Worm (Caenorhabditis elegans) whole organism, late embryonic: ENCODE measurements around the gene T11F8.1.

ENCODE experiments used
- dmd-4 ChIP-seq: sonication (generic microtip); optimal IDR thresholded peaks from 2 replicates; lab custom pipeline; 2016; ENCODE audit warnings: borderline replicate concordance, missing genetic modification characterization, missing compliant biosample characterization
- ets-4 ChIP-seq: sonication (generic microtip); optimal IDR thresholded peaks from 2 replicates; lab custom pipeline; 2016; ENCODE audit warnings: missing genetic modification characterization, missing compliant biosample characterization
- fkh-10 ChIP-seq: fragments of 150-350 bp; optimal IDR thresholded peaks from 2 replicates; lab custom pipeline; 2014; ENCODE audit warnings: missing biosample characterization, missing genetic modification reagents, missing genetic modification characterization
- pha-4 ChIP-seq: fragments of 150-350 bp; optimal IDR thresholded peaks from 2 replicates; lab custom pipeline; 2018; ENCODE audit warnings: missing biosample characterization, missing genetic modification reagents, missing genetic modification characterization
- pqm-1 ChIP-seq: sonication (generic microtip); optimal IDR thresholded peaks from 2 replicates; lab custom pipeline; 2016; ENCODE audit warnings: missing genetic modification characterization, missing compliant biosample characterization
- sox-2 ChIP-seq: fragments of 200-800 bp; sonication (Bioruptor generic); IDR thresholded peaks from 2 replicates; pipeline ENCODE4 v1.3.6; 2022; ENCODE audit warnings: missing genetic modification reagents, missing genetic modification characterization, missing compliant biosample characterization

ce11 chrIV:5502610-5503009, 23.2 kb downstream of the T11F8.1 start:
- TF ChIP-seq pha-4 (tag; lab: Kevin White, UChicago) (no peak), sox-2 (GFP tag; lab: Robert Waterston, UW) (no peak), ets-4 (tag; lab: Kevin White, UChicago) (no peak), pqm-1 (tag; lab: Kevin White, UChicago) (no peak), fkh-10 (GFP tag; lab: Kevin White, UChicago) (no peak), dmd-4 (no peak)
